Worm (Caenorhabditis elegans) whole organism, L3 larva: ENCODE measurements around the gene bath-36.

Source experiments
- R02D3.7 ChIP-seq: fragments of 150-350 bp; optimal IDR thresholded peaks from 2 replicates; lab custom pipeline; 2014; ENCODE audit warnings: missing biosample characterization, missing genetic modification characterization
- ama-1 ChIP-seq: fragments of 150-350 bp; optimal IDR thresholded peaks from 2 replicates; lab custom pipeline; 2018
- ceh-28 ChIP-seq: fragments of 150-350 bp; optimal IDR thresholded peaks from 2 replicates; lab custom pipeline; 2014; ENCODE audit warnings: missing biosample characterization, missing genetic modification reagents, missing genetic modification characterization
- ceh-82 ChIP-seq: fragments of 150-350 bp; optimal IDR thresholded peaks from 2 replicates; lab custom pipeline; 2014; ENCODE audit warnings: missing biosample characterization, missing genetic modification characterization
- daf-12 ChIP-seq: fragments of 150-350 bp; optimal IDR thresholded peaks from 2 replicates; lab custom pipeline; 2014; ENCODE audit warnings: missing biosample characterization, missing genetic modification reagents, missing genetic modification characterization
- elt-1 ChIP-seq: fragments of 150-350 bp; optimal IDR thresholded peaks from 2 replicates; lab custom pipeline; 2014; ENCODE audit warnings: missing biosample characterization, missing genetic modification characterization
- elt-2 ChIP-seq: sonication (generic microtip); optimal IDR thresholded peaks from 2 replicates; lab custom pipeline; 2016; ENCODE audit warnings: missing genetic modification reagents, mild to moderate bottlenecking, missing genetic modification characterization, missing compliant biosample characterization
- elt-3 ChIP-seq, 3 experiments: fragments of 150-350 bp in 1 of 3; sonication (generic microtip) in 2 of 3; optimal IDR thresholded peaks; 2 replicates in 2 of 3; 4 replicates in 1 of 3; lab custom pipeline; 2014 to 2017; ENCODE audit warnings: missing biosample characterization in 3 of 3, missing genetic modification characterization in 3 of 3
- fkh-2 ChIP-seq: fragments of 150-350 bp; optimal IDR thresholded peaks from 2 replicates; lab custom pipeline; 2014; ENCODE audit warnings: missing biosample characterization, missing genetic modification reagents, missing genetic modification characterization
- fos-1 ChIP-seq: fragments of 150-350 bp; optimal IDR thresholded peaks from 2 replicates; lab custom pipeline; 2014; ENCODE audit warnings: missing biosample characterization, missing genetic modification characterization
- jun-1 ChIP-seq: fragments of 150-350 bp; optimal IDR thresholded peaks from 2 replicates; lab custom pipeline; 2014; ENCODE audit warnings: missing biosample characterization, missing genetic modification reagents, missing genetic modification characterization
- lin-39 ChIP-seq: fragments of 150-350 bp; optimal IDR thresholded peaks from 2 replicates; lab custom pipeline; 2018; ENCODE audit warnings: missing biosample characterization, missing genetic modification reagents, missing genetic modification characterization
- mdl-1 ChIP-seq: fragments of 150-350 bp; optimal IDR thresholded peaks from 2 replicates; lab custom pipeline; 2014; ENCODE audit warnings: missing biosample characterization, missing genetic modification characterization
- nfya-1 ChIP-seq: sonication (generic microtip); optimal IDR thresholded peaks from 2 replicates; lab custom pipeline; 2017; ENCODE audit warnings: missing genetic modification characterization, mild to moderate bottlenecking, missing compliant biosample characterization, antibody characterized with exemption, moderate library complexity; ENCODE audit not compliant: insufficient read depth
- nhr-11 ChIP-seq: fragments of 150-350 bp; optimal IDR thresholded peaks from 2 replicates; lab custom pipeline; 2014; ENCODE audit warnings: missing biosample characterization, missing genetic modification characterization
- nhr-12 ChIP-seq: fragments of 150-350 bp; optimal IDR thresholded peaks from 2 replicates; lab custom pipeline; 2014; ENCODE audit warnings: missing biosample characterization, missing genetic modification characterization
- nhr-23 ChIP-seq: fragments of 150-350 bp; optimal IDR thresholded peaks from 2 replicates; lab custom pipeline; 2014; ENCODE audit warnings: missing biosample characterization, missing genetic modification reagents, missing genetic modification characterization
- nhr-237 ChIP-seq: fragments of 150-350 bp; optimal IDR thresholded peaks from 2 replicates; lab custom pipeline; 2014; ENCODE audit warnings: missing biosample characterization, missing genetic modification characterization
- nhr-25 ChIP-seq: sonication (generic microtip); optimal IDR thresholded peaks from 2 replicates; lab custom pipeline; 2017; ENCODE audit warnings: missing biosample characterization, missing genetic modification characterization
- nhr-28 ChIP-seq: fragments of 150-350 bp; optimal IDR thresholded peaks from 2 replicates; lab custom pipeline; 2014; ENCODE audit warnings: missing biosample characterization, missing genetic modification characterization
- nhr-67 ChIP-seq: fragments of 150-350 bp; optimal IDR thresholded peaks from 2 replicates; lab custom pipeline; 2014; ENCODE audit warnings: missing biosample characterization, missing genetic modification characterization
- nhr-77 ChIP-seq: fragments of 150-350 bp; optimal IDR thresholded peaks from 2 replicates; lab custom pipeline; 2014; ENCODE audit warnings: missing biosample characterization, missing genetic modification characterization
- pha-4 ChIP-seq: fragments of 150-350 bp; optimal IDR thresholded peaks from 2 replicates; lab custom pipeline; 2014; ENCODE audit warnings: missing biosample characterization, missing genetic modification reagents, missing genetic modification characterization
- skn-1 ChIP-seq: fragments of 150-350 bp; optimal IDR thresholded peaks from 2 replicates; lab custom pipeline; 2014; ENCODE audit warnings: missing biosample characterization, missing genetic modification characterization
- snpc-4 ChIP-seq: fragments of 150-350 bp; optimal IDR thresholded peaks from 2 replicates; lab custom pipeline; 2014; ENCODE audit warnings: missing biosample characterization, missing genetic modification characterization
- unc-39 ChIP-seq: sonication (generic microtip); optimal IDR thresholded peaks from 4 replicates; lab custom pipeline; 2017; ENCODE audit warnings: missing biosample characterization, missing genetic modification characterization
- unc-62 ChIP-seq: fragments of 150-350 bp; sonication (generic microtip); optimal IDR thresholded peaks from 4 replicates; lab custom pipeline; 2014; ENCODE audit warnings: missing biosample characterization, missing genetic modification reagents, missing genetic modification characterization
- zag-1 ChIP-seq: fragments of 150-350 bp; optimal IDR thresholded peaks from 2 replicates; lab custom pipeline; 2014; ENCODE audit warnings: missing biosample characterization, missing genetic modification characterization
- ztf-4 ChIP-seq: fragments of 150-350 bp; optimal IDR thresholded peaks from 2 replicates; lab custom pipeline; 2014; ENCODE audit warnings: missing biosample characterization, missing genetic modification characterization

bath-36 gene

ce11 chrV:15175459-15175858, 12.2 kb upstream of the bath-36 start, which contains the start of gene clec-47:
clec-47 (plus strand) TSS chrV:15175759.
- TF ChIP-seq mdl-1 (tag; lab: Kevin White, UChicago) (no peak), elt-2 (peak; percentile 3)

- TF ChIP-seq fkh-2 (tag; lab: Kevin White, UChicago) (no peak), mdl-1 (tag; lab: Kevin White, UChicago) (no peak), jun-1 (tag; lab: Kevin White, UChicago) (no peak), nhr-11 (tag; lab: Kevin White, UChicago) (no peak), R02D3.7 (tag; lab: Kevin White, UChicago) (no peak), nhr-28 (tag; lab: Kevin White, UChicago) (no peak), nhr-25 (tag; lab: Kevin White, UChicago) (no peak), nhr-67 (tag; lab: Kevin White, UChicago) (no peak)
These were observed 7.9 kb upstream of the bath-36 start, which contains the start of gene T09F5.10 for ce11 chrV:15179757-15180156. T09F5.10 (plus strand) TSS chrV:15180057.

ce11 chrV:15181899-15182298, 5.8 kb upstream of the bath-36 start:
- no peak for TF ChIP-seq nfya-1
- peak; percentile 5 for TF ChIP-seq nhr-11 (tag; lab: Kevin White, UChicago)

ce11 chrV:15182407-15182806, 5.3 kb upstream of the bath-36 start, which contains the start of gene fbxa-84:
fbxa-84 (plus strand) TSS chrV:15182440.
- TF ChIP-seq elt-2 (peak; percentile 54), nhr-23 (tag; lab: Kevin White, UChicago) (no peak), snpc-4 (tag; lab: Kevin White, UChicago) (no peak), nhr-11 (tag; lab: Kevin White, UChicago) (no peak), ceh-28 (tag; lab: Kevin White, UChicago) (no peak), fkh-2 (tag; lab: Kevin White, UChicago) (no peak), lin-39 (tag; lab: Kevin White, UChicago) (no peak)

ce11 chrV:15184097-15185040, 3.3 kb upstream of the bath-36 start, which contains the start of gene Y75B12B.1:
Y75B12B.1 (plus strand) TSS chrV:15184699.
- TF ChIP-seq unc-62 (no peak), nhr-77 (tag; lab: Kevin White, UChicago) (no peak), unc-39 (no peak), nhr-28 (tag; lab: Kevin White, UChicago) (no peak), fkh-2 (tag; lab: Kevin White, UChicago) (no peak), ztf-4 (tag; lab: Kevin White, UChicago) (no peak), elt-3 (tag; optimal IDR thresholded peaks at IDR 0.05; lab: Kevin White, UChicago) (no peak), nhr-12 (no peak), nhr-237 (tag; lab: Kevin White, UChicago) (no peak)

- TF ChIP-seq zag-1 (no peak), nfya-1 (no peak), ztf-4 (tag; lab: Kevin White, UChicago) (no peak), unc-39 (no peak), elt-2 (no peak), elt-1 (tag; lab: Kevin White, UChicago) (no peak), pha-4 (peak; percentile 46), nhr-25 (tag; lab: Kevin White, UChicago) (peak; percentile 31), nhr-77 (tag; lab: Kevin White, UChicago) (no peak), ama-1 (peak; percentile 86), nhr-12 (no peak), ceh-82 (tag; lab: Kevin White, UChicago) (no peak), lin-39 (tag; lab: Kevin White, UChicago) (no peak), nhr-11 (tag; lab: Kevin White, UChicago) (no peak), skn-1 (no peak), daf-12 (no peak), fos-1 (tag; lab: Kevin White, UChicago) (no peak)
- TF ChIP-seq, all 47 proteins: peak for 3
These were observed 1.3 kb upstream of the bath-36 start, which contains the start of gene Y75B12B.3 for ce11 chrV:15186259-15186927. Y75B12B.3 (minus strand) TSS chrV:15186279.
